Worm (Caenorhabditis elegans): ENCODE results near the gene mrps-28.

The mrps-28 gene

DNA sequence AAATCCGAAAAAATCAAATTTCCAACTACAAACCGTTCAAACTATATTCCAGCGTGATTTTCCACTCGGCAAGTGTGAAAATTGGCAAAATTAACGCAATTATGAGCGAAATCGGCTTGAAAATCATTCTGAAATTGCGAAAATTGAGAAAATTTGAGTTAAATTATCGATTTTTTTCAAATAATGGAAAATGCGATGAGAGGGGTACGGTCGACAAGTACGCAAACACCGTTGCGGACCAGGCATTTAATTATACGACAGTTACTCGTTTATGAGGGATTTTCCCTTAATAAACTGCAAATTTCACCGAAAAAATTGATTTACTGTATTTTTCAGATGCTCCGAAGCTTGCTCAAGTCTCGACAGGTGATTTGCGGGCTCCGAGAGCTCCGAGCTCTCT, at the start of gene mrps-28, which contains the start of gene Y43F8C.7:
TSS of gene mrps-28 (plus strand) at position 337 of the 400 bp plus-strand sequence.
TSS of gene Y43F8C.7 (minus strand) at position 128 of the 400 bp plus-strand sequence.
- no peak for TF ChIP-seq unc-62 (GFP tag; optimal IDR thresholded peaks at IDR 0.05)

DNA sequence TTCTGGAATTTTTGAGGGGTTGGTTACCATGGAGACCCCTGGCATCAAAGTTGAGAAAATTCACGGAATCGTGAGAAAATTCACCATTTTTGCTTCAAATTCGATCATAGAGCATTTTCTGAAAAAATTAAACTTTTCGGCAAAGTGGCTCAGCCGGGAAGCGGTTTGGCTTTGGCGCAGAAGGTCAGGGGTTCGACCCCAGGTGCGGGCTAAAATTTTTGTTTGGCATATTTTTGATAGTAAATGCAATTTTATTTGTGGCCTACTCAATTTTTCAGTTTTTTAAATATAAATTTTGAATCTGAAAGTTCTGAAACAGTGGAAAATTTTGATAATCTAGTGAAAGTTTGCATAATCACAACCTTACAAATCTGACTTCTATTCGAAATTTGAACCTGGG, 45.0 kb upstream of the mrps-28 start:
- TF ChIP-seq unc-62 (GFP tag; optimal IDR thresholded peaks at IDR 0.05), result no peak

DNA sequence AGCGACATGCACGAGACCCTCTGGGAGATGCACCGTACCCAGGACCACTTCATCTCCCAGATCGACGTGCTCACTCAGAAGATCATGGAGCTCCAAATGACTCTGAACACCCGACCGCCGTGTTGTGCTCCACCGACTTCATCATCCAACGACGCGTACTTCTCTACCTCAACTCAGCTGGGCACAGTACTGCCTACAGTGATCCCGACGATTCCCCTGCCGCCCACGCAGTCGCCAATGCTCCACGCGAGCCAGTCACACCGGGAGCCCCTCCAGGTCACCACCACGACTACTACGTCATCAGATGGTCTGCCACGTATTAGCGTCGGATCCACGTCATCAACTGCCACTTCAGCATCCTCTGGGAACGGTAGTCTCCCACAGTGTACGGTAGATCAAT, 38.6 kb upstream of the mrps-28 start:
- no peak for TF ChIP-seq unc-62 (GFP tag; optimal IDR thresholded peaks at IDR 0.05)

DNA sequence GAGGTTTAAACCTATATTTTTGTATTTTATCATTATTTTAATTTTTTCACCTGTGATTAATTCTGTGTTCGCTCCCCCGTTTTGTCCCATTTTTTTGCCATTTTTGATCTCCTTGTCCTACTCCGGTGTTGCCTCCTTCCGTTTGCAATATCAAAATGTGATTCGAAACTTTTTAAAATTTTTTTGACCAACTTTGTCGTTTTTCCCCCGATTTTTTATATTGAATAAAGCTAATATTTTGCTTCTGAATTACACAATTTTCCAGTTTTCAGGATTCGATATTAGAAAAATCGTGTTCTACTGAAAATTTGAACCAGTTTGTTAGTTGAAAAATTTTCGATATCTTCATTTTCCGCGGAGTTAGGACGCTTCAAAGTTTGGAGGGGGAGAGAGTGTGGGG, 38.2 kb upstream of the mrps-28 start, which contains the start of gene nlp-25:
TSS of gene nlp-25 (plus strand) at position 301 of the 400 bp plus-strand sequence.
- TF ChIP-seq unc-62 (GFP tag; optimal IDR thresholded peaks at IDR 0.05), result no peak

DNA sequence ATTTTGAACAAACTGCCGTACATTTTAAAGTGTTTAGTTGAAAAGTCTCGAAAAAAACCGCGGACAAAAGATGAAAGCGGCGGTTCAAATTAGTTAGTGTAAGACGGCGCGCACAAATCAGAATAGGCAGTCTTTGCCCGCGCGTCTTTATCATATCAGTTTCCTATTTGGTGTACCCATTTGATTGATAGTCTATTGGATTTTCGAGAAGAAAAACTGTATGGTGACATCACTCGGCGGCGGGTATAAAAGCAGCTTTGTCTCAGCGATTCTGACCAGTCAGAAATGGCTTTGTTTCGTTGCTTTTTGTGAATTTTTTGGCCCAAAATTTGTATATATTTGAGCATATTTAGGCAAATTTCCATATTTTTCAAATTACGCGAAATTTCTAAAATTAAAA, 35.4 kb upstream of the mrps-28 start:
- TF ChIP-seq unc-62 (GFP tag; optimal IDR thresholded peaks at IDR 0.05), result no peak

DNA sequence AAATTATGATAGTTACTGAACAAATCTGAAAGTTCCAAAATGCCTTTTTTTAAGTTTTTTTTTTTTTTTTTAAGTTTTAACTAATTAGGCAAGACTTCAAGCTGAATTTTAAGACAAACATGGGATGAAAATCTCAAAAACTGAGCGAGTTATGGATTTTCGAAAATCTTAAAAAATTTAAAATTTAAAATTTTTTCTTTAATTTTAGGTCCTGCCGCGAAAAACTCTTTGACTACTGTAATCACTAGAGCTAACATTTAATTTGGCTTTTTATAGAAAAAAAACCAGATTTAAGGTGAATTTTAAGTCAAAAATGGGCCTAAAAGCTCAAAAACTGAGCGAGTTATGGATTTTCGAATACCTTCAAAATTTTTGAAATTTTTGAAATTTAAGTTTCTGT, 34.8 kb upstream of the mrps-28 start, which contains the start of gene grsp-1:
TSS of gene grsp-1 (plus strand) at position 301 of the 400 bp plus-strand sequence.
- TF ChIP-seq unc-62 (GFP tag; optimal IDR thresholded peaks at IDR 0.05), result no peak

DNA sequence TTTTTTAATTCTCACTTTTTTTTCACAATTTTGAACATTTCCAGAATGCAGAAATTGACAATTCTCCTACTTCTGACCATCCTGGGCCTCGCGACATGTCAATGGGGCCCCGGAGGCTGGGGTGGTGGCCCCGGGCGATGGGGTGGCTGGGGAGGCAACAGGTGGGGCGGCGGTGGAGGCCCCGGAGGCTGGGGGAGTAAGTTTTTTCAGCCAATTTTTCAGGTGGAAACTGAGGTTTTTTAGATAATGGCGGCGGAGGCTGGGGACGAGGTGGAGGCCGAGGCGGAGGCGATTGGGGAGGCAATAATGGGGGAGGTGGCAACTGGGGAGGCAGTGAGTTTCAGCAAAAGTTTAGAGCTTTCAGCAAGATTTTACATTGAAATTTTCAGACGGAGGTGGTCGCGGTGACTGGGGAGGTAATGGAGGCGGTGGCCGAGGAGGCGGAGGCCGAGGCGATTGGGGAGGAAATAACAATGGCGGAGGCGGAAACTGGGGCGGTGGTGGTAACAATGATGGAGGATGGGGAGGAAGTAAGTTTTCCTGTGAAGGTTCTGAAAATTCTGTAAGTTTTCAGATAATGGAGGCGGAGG, 33.8 kb upstream of the mrps-28 start:
- no peak for TF ChIP-seq unc-62 (GFP tag; optimal IDR thresholded peaks at IDR 0.05)

DNA sequence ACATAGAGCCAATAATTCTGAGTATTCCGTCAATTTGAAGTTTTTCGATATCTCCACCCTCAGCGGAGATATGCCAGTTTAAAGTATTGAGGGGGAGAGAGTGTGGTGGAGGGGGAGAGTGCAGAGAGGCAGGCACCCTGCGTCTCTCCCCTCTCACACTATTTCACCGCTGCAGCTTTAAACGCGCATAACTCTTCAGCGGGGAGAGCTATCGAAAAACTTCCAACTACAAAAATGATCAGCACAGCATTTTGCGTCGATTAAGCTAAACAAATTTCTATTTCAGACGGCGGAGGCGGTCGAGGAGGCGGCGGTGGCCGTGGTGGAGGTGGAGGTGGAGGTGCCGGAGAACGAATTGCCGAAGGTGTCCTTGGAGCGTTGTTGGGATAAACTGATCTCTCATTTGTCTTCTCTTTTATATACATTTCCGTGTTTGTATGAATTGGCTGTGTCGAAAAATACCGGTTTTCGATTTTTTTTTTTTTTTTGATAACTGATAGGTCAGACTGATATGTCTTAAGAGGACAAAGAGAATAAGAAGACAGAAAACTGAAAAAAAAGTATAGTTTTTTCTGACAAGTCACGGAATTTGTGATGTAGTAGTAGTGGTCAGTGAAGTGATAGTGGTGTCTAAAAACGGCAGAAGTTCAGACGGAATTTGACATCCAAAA, 32.2 kb upstream of the mrps-28 start:
- TF ChIP-seq unc-62 (GFP tag; optimal IDR thresholded peaks at IDR 0.05), result no peak

DNA sequence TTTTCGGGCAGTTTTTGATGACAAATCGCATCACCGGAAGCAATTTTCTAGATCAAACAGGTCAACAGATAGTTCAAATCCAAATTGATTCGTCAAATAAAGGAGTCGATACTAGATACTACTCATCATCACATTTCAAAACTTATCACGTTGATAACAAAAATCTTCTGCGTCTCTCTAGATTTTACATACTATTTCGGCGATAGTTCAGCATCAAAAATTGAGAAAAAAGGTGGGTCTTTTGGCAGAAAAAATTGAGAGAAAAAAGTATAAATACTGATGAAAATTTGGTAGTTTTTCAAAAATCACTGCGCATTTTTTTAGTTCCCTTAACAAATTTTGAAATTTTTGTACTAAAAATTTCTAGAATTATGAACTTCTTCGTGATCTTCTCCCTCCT, 30.9 kb upstream of the mrps-28 start, which contains the start of gene nlp-26:
TSS of gene nlp-26 (plus strand) at position 301 of the 400 bp plus-strand sequence.
- TF ChIP-seq unc-62 (GFP tag; optimal IDR thresholded peaks at IDR 0.05), result no peak

DNA sequence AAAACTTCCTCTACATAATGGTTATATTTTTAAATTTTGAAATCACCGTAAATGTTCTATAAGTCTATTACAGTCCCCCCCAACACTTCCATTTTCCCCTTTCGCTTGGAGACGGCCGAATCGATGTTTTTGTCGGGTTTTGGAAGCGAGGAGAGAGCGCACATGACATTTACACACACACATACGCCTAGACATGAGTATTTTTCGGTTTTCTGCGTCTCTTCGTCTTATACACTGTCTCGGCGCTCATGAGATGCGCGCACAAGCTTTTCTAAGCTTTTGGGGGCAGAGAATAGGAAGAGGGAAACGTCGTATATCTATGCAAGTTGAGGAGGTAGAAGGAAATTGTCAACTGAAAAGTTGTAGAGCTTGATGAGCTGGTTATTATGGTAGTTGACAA, 23.9 kb upstream of the mrps-28 start:
- TF ChIP-seq unc-62 (GFP tag; optimal IDR thresholded peaks at IDR 0.05), result no peak

DNA sequence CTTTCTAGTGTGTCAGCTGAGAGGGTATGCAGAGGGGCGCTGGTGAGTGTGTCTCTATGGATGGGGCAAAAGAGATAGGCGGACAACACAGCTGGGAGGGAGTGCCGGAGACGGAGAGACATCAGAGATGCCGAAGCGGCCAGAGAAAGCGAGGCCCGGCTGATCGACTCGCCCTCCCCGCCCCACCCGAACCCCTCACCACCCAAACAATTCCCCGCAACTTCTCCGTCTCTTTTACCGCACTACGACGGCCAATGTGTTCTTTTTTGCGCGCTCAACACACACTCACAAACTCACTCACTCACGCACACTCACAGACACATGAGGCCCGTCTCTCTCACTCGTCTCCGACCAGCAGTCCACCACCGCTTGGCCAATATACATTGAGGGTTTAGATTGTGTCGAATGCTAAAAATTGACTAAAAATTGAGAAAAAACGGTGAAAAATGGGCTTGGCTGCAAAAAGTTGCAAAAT, 21.6 kb upstream of the mrps-28 start, which contains the start of gene Y43F8C.3:
TSS of gene Y43F8C.3 (minus strand) at position 187 of the 475 bp plus-strand sequence.
- TF ChIP-seq unc-62 (GFP tag; optimal IDR thresholded peaks at IDR 0.05), result no peak

DNA sequence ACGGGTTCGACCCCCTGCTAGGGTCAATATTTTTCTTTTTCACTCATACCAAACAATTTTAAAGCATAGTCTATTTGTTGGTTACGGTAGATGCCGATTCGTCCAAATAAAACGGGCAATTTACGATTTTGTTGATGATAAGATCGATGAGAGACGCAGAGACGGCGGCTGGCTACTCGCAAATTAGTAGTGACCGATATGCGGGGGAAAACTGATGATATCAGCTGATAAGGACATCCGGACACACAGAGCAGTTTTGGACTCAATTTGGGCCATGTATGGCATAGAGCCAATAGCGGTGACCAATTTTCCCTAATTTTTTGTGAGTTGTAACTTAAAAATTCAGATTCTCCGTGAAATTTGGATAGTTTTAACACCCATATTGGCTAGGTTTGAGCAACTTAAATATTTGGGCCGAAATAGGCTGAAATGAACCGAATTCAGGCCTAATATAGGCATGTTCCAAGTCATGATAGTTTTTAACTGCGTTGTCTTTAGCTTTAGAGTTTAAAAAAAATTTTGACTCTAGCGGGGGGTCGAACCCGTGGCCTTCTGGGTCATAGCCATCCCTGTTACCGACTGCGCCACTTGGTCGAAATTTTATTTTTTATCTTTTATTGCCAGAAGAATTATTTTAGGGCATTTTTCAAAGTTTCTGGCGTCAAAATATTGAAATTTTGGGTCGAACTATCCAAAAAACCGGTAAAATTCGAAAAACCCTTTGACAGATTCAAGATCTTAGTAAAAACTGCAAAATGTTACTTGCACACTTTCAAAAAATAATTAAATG, 20.3 kb upstream of the mrps-28 start:
- no peak for TF ChIP-seq unc-62 (GFP tag; optimal IDR thresholded peaks at IDR 0.05)

DNA sequence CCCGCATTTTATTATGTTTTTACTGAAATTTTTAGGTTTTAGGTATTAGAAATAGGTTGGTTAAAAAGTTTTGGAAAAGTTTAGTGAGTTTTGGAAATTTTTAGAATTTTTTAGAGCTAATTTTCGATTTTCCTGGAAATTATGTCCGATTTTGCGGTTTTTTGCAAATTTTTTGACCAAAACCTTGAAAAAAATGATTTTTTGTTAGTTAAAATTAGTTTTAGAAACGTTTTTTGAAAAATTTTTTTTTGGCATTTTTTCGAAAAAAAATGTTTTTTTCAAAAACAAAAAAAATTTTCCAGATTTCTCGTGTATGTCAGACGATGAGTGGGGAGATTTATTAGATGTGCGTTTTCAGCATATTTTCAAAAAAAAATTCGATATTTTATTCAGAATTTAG, 19.3 kb upstream of the mrps-28 start, which contains the start of gene dyf-19:
TSS of gene dyf-19 (plus strand) at position 301 of the 400 bp plus-strand sequence.
- TF ChIP-seq unc-62 (GFP tag; optimal IDR thresholded peaks at IDR 0.05), result no peak

DNA sequence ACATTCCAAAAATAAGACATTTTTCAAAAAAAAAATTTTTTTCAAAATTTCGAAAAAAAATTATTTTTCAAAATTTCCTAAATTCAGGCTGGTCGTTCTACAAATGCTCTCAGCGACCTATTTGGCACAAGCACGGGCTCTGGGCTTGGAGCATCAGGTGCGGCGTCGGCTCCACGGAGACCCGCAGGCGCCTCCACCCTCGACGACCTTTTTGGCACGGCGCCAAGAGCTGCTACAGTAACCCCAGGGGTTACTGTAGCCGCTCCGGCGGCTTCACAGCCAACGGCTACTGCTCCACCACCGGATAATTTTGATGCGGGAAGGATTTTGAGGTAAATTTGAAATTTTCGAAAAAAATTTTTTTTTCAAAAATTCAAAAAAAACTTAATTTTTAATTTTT, 18.3 kb upstream of the mrps-28 start:
- no peak for TF ChIP-seq unc-62 (GFP tag; optimal IDR thresholded peaks at IDR 0.05)

DNA sequence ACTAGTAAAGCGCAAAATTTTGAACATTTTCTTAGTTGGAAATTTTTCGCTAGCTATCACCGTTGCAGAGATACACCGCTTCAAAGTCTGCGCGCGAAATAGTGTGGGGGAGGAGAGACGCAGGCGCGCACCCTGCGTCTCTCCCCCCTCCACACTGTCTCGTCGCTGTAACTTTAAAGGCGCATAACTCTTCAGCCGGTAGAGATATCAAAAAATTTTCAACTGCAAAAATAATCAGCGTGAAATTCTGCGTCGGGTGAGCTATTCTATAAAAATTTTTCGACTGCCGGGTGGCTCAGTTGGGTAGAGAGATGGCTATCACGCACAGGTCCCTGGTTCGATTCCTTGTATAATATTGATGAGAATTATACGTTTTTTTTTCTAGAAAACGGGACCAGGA, 14.5 kb upstream of the mrps-28 start:
- TF ChIP-seq unc-62 (GFP tag; optimal IDR thresholded peaks at IDR 0.05), result no peak

DNA sequence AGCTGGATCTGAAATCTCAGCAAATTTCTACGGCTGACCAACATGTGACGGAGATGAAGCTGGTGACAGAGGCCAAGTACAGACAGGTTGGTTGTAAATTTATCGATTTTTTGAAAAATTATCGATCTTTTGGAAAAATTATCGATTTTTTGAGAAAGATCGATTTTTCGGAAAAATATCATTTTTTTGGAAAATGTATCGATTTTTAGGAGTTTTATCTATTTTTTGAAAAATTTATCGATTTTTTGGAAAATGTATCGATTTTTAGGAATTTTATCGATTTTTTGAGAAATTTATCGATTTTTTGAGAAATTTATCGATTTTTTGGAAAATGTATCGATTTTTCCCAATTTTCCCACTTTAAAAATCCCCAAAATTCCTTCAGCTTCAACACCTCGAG, 14.1 kb upstream of the mrps-28 start:
- TF ChIP-seq unc-62 (GFP tag; optimal IDR thresholded peaks at IDR 0.05), result no peak
